Worm (Caenorhabditis elegans) whole organism, early embryonic: ENCODE measurements around the gene inx-2.

Experiments
- B0310.2 ChIP-seq: sonication (generic microtip); optimal IDR thresholded peaks from 2 replicates; lab custom pipeline; 2016; ENCODE audit warnings: mild to moderate bottlenecking, missing genetic modification characterization, missing compliant biosample characterization
- F13C5.2 ChIP-seq: sonication (generic microtip); optimal IDR thresholded peaks from 2 replicates; lab custom pipeline; 2017; ENCODE audit warnings: mild to moderate bottlenecking, missing genetic modification characterization, inconsistent platforms, missing compliant biosample characterization
- aly-1 ChIP-seq: sonication (generic microtip); optimal IDR thresholded peaks from 2 replicates; lab custom pipeline; 2016; ENCODE audit warnings: missing genetic modification characterization, missing compliant biosample characterization
- ama-1 ChIP-seq: fragments of 150-350 bp; optimal IDR thresholded peaks from 2 replicates; lab custom pipeline; 2014
- ceh-13 ChIP-seq: fragments of 200-800 bp; sonication (Bioruptor generic); optimal IDR thresholded peaks from 2 replicates; lab custom pipeline; 2018; ENCODE audit warnings: mild to moderate bottlenecking, missing genetic modification characterization, missing compliant biosample characterization
- ceh-36 ChIP-seq: sonication (generic microtip); optimal IDR thresholded peaks from 2 replicates; lab custom pipeline; 2016; ENCODE audit warnings: missing genetic modification characterization, inconsistent platforms, missing compliant biosample characterization
- ets-7 ChIP-seq: sonication (generic microtip); optimal IDR thresholded peaks from 2 replicates; lab custom pipeline; 2016; ENCODE audit warnings: missing genotype, missing genetic modification characterization, missing compliant biosample characterization
- flt-1 ChIP-seq: fragments of 200-800 bp; sonication (Bioruptor generic); IDR thresholded peaks from 2 replicates; pipeline ENCODE4 v1.3.6; 2022; ENCODE audit warnings: missing genetic modification characterization, missing compliant biosample characterization
- hmbx-1 ChIP-seq: sonication (generic microtip); optimal IDR thresholded peaks from 2 replicates; lab custom pipeline; 2016; ENCODE audit warnings: mild to moderate bottlenecking, missing genetic modification characterization, missing compliant biosample characterization
- hmg-4 ChIP-seq: fragments of 200-800 bp; sonication (Bioruptor generic); optimal IDR thresholded peaks from 2 replicates; lab custom pipeline; 2018; ENCODE audit warnings: mild to moderate bottlenecking, missing genetic modification characterization, missing compliant biosample characterization
- hnd-1 ChIP-seq: sonication (generic microtip); optimal IDR thresholded peaks from 2 replicates; lab custom pipeline; 2016; ENCODE audit warnings: missing genetic modification characterization, missing compliant biosample characterization
- pes-1 ChIP-seq: fragments of 200-800 bp; sonication (Bioruptor generic); IDR thresholded peaks from 2 replicates; pipeline ENCODE4 v1.3.6; 2022; ENCODE audit warnings: missing genetic modification reagents, missing genetic modification characterization, missing compliant biosample characterization
- scrt-1 ChIP-seq: fragments of 200-800 bp; sonication (Bioruptor generic); IDR thresholded peaks from 2 replicates; pipeline ENCODE4 v1.3.6; 2022; ENCODE audit warnings: missing genetic modification characterization, missing compliant biosample characterization
- sea-1 ChIP-seq: fragments of 200-800 bp; sonication (Bioruptor generic); conservative IDR thresholded peaks from 2 replicates; pipeline ENCODE4 v1.3.6; 2022; ENCODE audit warnings: missing genetic modification characterization, missing compliant biosample characterization
- tbx-11 ChIP-seq: fragments of 200-800 bp; sonication (Bioruptor generic); IDR thresholded peaks from 2 replicates; pipeline ENCODE4 v1.3.6; 2022; ENCODE audit warnings: missing genetic modification characterization, missing compliant biosample characterization
- tbx-37 ChIP-seq: fragments of 200-800 bp; sonication (Bioruptor generic); conservative IDR thresholded peaks from 2 replicates; pipeline ENCODE4 v1.3.6; 2022; ENCODE audit warnings: missing genetic modification reagents, missing genetic modification characterization, missing compliant biosample characterization
- tra-4 ChIP-seq: sonication (generic microtip); optimal IDR thresholded peaks from 2 replicates; lab custom pipeline; 2017; ENCODE audit warnings: missing genetic modification characterization, missing compliant biosample characterization

The inx-2 gene

DNA sequence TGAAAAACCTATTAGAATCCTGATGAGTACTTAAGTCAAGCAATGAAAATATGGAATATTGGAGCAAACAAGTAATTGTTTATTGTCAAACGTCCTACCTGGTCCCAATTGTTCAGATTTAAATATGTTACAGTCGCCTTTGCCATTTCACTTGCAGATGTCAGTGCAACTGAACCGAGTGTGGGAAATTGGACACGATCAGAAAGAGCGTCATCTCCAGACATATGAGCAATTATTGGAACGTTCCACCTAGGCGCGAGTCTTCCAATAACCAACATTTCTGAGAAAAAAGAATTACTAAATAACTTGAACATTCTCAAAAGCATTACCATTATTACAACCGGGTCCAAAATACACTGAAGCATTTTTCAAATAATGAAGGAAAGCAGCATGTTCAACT lies 40.6 kb upstream of the inx-2 start:
- TF ChIP-seq B0310.2 (tag; lab: Kevin White, UChicago) (no peak), sea-1 (GFP tag; lab: Robert Waterston, UW) (no peak), tra-4 (tag; lab: Kevin White, UChicago) (no peak), flt-1 (GFP tag; lab: Robert Waterston, UW) (no peak), ama-1 (lab: Kevin White, UChicago) (no peak), ceh-13 (GFP tag; lab: Kevin White, UChicago) (no peak), ets-7 (tag; lab: Kevin White, UChicago) (no peak), pes-1 (GFP tag; lab: Robert Waterston, UW) (no peak), aly-1 (no peak), tbx-11 (GFP tag; lab: Robert Waterston, UW) (no peak), hmg-4 (GFP tag; lab: Kevin White, UChicago) (no peak), tbx-37 (GFP tag; lab: Robert Waterston, UW) (no peak), F13C5.2 (no peak), ceh-36 (tag; lab: Kevin White, UChicago) (no peak), scrt-1 (GFP tag; lab: Robert Waterston, UW) (no peak), hnd-1 (tag; lab: Kevin White, UChicago) (no peak), hmbx-1 (tag; lab: Kevin White, UChicago) (no peak)

DNA sequence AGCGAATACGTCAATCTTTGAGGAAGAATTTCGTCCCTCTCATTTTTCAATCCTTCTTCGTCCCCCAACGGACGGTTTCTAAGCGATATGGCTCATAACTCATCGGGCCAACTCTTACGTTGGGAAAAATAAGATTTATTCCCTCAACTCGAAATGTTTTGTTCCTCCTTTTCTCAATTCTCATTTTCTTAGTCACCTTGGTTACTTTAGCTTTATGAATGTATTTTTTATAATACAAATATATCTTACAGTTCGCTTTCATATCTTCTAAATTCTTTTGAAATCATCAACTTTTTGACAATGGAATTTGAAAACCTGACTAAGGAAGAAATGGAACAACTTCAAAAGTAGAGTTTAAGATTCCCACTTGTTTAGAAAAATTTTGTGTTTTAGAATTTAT lies 32.9 kb upstream of the inx-2 start, which contains the start of gene npr-9:
npr-9 (plus strand) TSS at position 301 of the 400 bp plus-strand sequence.
- TF ChIP-seq ceh-36 (tag; lab: Kevin White, UChicago) (no peak), hmg-4 (GFP tag; lab: Kevin White, UChicago) (no peak), ceh-13 (GFP tag; lab: Kevin White, UChicago) (no peak), flt-1 (GFP tag; lab: Robert Waterston, UW) (no peak), ets-7 (tag; lab: Kevin White, UChicago) (no peak), hmbx-1 (tag; lab: Kevin White, UChicago) (no peak), scrt-1 (GFP tag; lab: Robert Waterston, UW) (no peak), tbx-11 (GFP tag; lab: Robert Waterston, UW) (no peak), sea-1 (GFP tag; lab: Robert Waterston, UW) (no peak), ama-1 (lab: Kevin White, UChicago) (no peak), tra-4 (tag; lab: Kevin White, UChicago) (no peak), aly-1 (no peak), tbx-37 (GFP tag; lab: Robert Waterston, UW) (no peak)

DNA sequence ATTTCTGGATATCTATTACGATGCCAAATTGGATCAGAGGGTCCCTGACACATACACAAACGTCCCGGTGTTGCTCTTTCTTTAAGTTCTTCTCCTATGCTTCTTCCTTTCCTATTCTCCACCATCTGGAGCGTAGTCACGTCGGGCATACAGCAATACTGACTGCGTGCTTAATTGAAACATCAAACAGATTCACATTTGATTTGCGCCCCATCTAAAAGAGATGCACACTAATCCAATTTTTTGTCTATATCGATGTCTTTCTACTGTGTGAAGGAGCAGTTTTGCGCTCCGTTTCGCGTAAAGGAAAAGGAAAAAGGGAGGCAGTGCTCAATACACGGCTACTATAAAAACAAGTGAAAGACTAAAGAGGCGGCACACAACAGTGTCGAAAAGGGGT lies 32.2 kb upstream of the inx-2 start:
- no peak for TF ChIP-seq F13C5.2
- TF ChIP-seq hnd-1 (tag; lab: Kevin White, UChicago) = no peak
- no peak for TF ChIP-seq tra-4 (tag; lab: Kevin White, UChicago)
- no peak for TF ChIP-seq pes-1 (GFP tag; lab: Robert Waterston, UW)
- TF ChIP-seq hmg-4 (GFP tag; lab: Kevin White, UChicago) = no peak
- no peak for TF ChIP-seq ceh-36 (tag; lab: Kevin White, UChicago)
- TF ChIP-seq tbx-11 (GFP tag; lab: Robert Waterston, UW) = no peak
- no peak for TF ChIP-seq ama-1 (lab: Kevin White, UChicago)
- TF ChIP-seq tbx-37 (GFP tag; lab: Robert Waterston, UW) = no peak
- TF ChIP-seq ets-7 (tag; lab: Kevin White, UChicago) = no peak
- TF ChIP-seq ceh-13 (GFP tag; lab: Kevin White, UChicago) = no peak
- TF ChIP-seq B0310.2 (tag; lab: Kevin White, UChicago) = no peak
- TF ChIP-seq aly-1 = no peak
- no peak for TF ChIP-seq flt-1 (GFP tag; lab: Robert Waterston, UW)
- no peak for TF ChIP-seq hmbx-1 (tag; lab: Kevin White, UChicago)
- TF ChIP-seq sea-1 (GFP tag; lab: Robert Waterston, UW) = no peak
- TF ChIP-seq scrt-1 (GFP tag; lab: Robert Waterston, UW) = no peak

DNA sequence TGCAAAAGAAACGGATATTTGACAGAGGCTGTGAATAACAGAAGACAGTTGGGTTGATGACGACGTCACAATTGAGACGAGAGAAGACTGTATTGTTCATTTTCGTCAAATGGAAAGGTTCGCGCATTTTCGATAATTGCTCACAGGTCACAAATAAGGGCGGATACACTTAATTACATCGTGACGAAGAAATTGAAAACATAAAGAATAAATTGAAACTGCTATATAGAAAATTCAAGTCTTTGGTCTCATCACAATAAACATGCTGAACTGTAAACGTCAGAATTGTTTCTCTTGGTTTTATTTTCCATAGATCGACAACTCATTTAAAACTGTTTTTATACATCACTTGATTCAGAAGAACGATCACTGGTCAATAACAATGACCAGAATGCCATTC lies 30.3 kb upstream of the inx-2 start, which contains the start of gene ZK455.5:
ZK455.5 (minus strand) TSS at position 101 of the 400 bp plus-strand sequence.
- TF ChIP-seq tra-4 (tag; lab: Kevin White, UChicago) (no peak), F13C5.2 (no peak), scrt-1 (GFP tag; lab: Robert Waterston, UW) (no peak)

DNA sequence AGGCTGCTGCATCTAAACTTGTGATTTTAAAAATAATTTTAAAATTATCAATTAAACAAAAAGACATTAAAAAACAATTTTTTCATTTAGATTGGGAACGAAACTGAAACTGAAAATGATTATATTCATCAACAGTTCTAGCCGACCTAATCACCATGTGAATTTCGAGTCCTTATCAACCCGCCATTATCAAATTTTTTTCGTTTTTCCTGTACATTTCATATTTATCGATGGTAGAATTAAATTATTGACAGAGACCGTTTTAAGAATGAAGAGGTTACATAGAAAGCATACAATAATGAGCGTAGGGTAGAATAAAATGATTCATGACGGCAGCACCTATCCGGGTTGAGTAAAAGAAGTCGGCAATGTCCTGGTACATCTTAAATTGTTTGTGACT lies 27.7 kb upstream of the inx-2 start, which contains the start of gene asm-2:
asm-2 (minus strand) TSS at position 12 of the 400 bp plus-strand sequence.
- TF ChIP-seq F13C5.2 (no peak), tbx-37 (GFP tag; lab: Robert Waterston, UW) (no peak), ceh-13 (GFP tag; lab: Kevin White, UChicago) (no peak), flt-1 (GFP tag; lab: Robert Waterston, UW) (no peak), hnd-1 (tag; lab: Kevin White, UChicago) (no peak), pes-1 (GFP tag; lab: Robert Waterston, UW) (no peak), B0310.2 (tag; lab: Kevin White, UChicago) (no peak), ceh-36 (tag; lab: Kevin White, UChicago) (no peak), sea-1 (GFP tag; lab: Robert Waterston, UW) (no peak), tra-4 (tag; lab: Kevin White, UChicago) (no peak)

DNA sequence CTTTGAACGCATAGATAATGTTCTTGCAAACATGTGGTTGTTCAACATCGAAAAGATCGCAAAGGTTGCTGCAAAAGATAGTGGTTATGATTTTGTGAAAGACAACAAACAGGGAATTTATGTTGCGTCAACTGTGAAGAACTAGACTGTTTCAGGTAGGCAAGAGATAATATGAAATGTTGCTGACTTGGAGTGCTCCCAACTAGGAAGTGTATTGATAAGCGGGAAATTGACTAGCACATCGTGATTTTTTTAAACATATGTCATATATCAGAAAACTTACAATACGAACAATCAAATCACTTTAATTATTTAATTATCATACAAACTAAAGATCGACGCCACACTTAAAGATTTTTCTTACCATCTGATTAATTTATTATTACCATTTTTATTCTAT lies 26.7 kb upstream of the inx-2 start:
- TF ChIP-seq ceh-13 (GFP tag; lab: Kevin White, UChicago) = no peak
- TF ChIP-seq hmg-4 (GFP tag; lab: Kevin White, UChicago) = no peak
- no peak for TF ChIP-seq B0310.2 (tag; lab: Kevin White, UChicago)
- TF ChIP-seq scrt-1 (GFP tag; lab: Robert Waterston, UW) = no peak
- no peak for TF ChIP-seq F13C5.2
- TF ChIP-seq ceh-36 (tag; lab: Kevin White, UChicago) = no peak
- TF ChIP-seq tra-4 (tag; lab: Kevin White, UChicago) = no peak
- TF ChIP-seq ama-1 (lab: Kevin White, UChicago) = no peak
- no peak for TF ChIP-seq sea-1 (GFP tag; lab: Robert Waterston, UW)
- TF ChIP-seq pes-1 (GFP tag; lab: Robert Waterston, UW) = no peak
- TF ChIP-seq hnd-1 (tag; lab: Kevin White, UChicago) = no peak
- TF ChIP-seq flt-1 (GFP tag; lab: Robert Waterston, UW) = no peak
- no peak for TF ChIP-seq tbx-37 (GFP tag; lab: Robert Waterston, UW)
- TF ChIP-seq ets-7 (tag; lab: Kevin White, UChicago) = no peak
- TF ChIP-seq tbx-11 (GFP tag; lab: Robert Waterston, UW) = no peak
- no peak for TF ChIP-seq hmbx-1 (tag; lab: Kevin White, UChicago)
- TF ChIP-seq aly-1 = no peak
